Worm (Caenorhabditis elegans) whole organism, L4 larva: ENCODE measurements around the gene K08F9.1.

Source experiments
- R02D3.7 ChIP-seq: fragments of 150-350 bp; sonication (generic microtip); optimal IDR thresholded peaks from 3 replicates; lab custom pipeline; 2014; ENCODE audit warnings: missing biosample characterization, missing genetic modification characterization
- ceh-20 ChIP-seq: fragments of 200-800 bp; sonication (Bioruptor generic); IDR thresholded peaks from 2 replicates; pipeline ENCODE4 v1.3.6; 2022; ENCODE audit warnings: missing genetic modification reagents, missing genetic modification characterization, missing compliant biosample characterization
- gei-8 ChIP-seq: fragments of 200-800 bp; sonication (Bioruptor generic); optimal IDR thresholded peaks from 2 replicates; lab custom pipeline; 2018; ENCODE audit warnings: mild to moderate bottlenecking, missing genetic modification characterization, missing compliant biosample characterization
- mep-1 ChIP-seq: fragments of 150-350 bp; sonication (generic microtip); optimal IDR thresholded peaks from 3 replicates; lab custom pipeline; 2014; ENCODE audit warnings: missing biosample characterization, missing genetic modification characterization
- nhr-10 ChIP-seq: fragments of 150-350 bp; optimal IDR thresholded peaks from 2 replicates; lab custom pipeline; 2014; ENCODE audit warnings: missing biosample characterization, missing genetic modification characterization
- nhr-237 ChIP-seq: sonication (generic microtip); optimal IDR thresholded peaks from 2 replicates; lab custom pipeline; 2017; ENCODE audit warnings: missing biosample characterization, missing genetic modification characterization
- pha-4 ChIP-seq, 2 experiments: fragments of 150-350 bp in 1 of 2; fragments of 200-800 bp in 1 of 2; sonication (Bioruptor generic) in 1 of 2; IDR thresholded peaks in 1 of 2; optimal IDR thresholded peaks in 1 of 2; 2 replicates each; pipeline versions ENCODE4 v1.3.6 to Lab custom; 2014 to 2022; ENCODE audit warnings: missing genetic modification characterization in 2 of 2, missing genetic modification reagents in 2 of 2, missing biosample characterization in 1 of 2, missing compliant biosample characterization in 1 of 2
- pqm-1 ChIP-seq: sonication (generic microtip); optimal IDR thresholded peaks from 2 replicates; lab custom pipeline; 2017; ENCODE audit warnings: missing biosample characterization, missing genetic modification characterization
- unc-39 ChIP-seq: sonication (generic microtip); optimal IDR thresholded peaks from 2 replicates; lab custom pipeline; 2017; ENCODE audit warnings: missing biosample characterization, missing genetic modification characterization
- unc-62 ChIP-seq, 3 experiments: fragments of 150-350 bp in 1 of 3; sonication (generic microtip); optimal IDR thresholded peaks in 2 of 3; peaks in 1 of 3; 1 replicate in 1 of 3; 2 replicates in 2 of 3; lab custom pipeline; 2014 to 2017; ENCODE audit warnings: missing biosample characterization in 3 of 3, missing genetic modification characterization in 3 of 3, missing genetic modification reagents in 3 of 3, missing genotype in 1 of 3
- zag-1 ChIP-seq: fragments of 150-350 bp; optimal IDR thresholded peaks from 2 replicates; lab custom pipeline; 2014; ENCODE audit warnings: missing biosample characterization, missing genetic modification characterization

DNA sequence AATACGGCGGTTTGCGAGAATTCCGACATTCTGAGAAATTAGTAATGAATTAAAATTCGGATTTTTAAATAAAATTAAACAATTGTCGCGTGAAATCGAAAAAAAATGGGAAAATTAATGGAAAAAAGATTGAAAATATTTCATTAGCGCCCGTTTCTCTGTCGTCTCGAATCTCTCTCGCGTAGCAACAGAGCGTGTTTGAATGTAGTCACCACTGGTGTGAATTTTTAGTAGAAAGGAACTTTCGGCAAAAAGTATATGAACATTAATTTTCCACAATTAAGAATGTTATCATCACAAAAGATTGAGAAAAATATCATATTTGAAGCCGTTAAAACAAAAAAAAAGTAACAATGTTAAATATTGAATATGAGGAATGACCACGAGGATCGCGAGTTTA, 6.4 kb downstream of the K08F9.1 start, which contains the start of gene aipl-1:
- TF ChIP-seq nhr-237 (tag; lab: Kevin White, UChicago): no peak
- TF ChIP-seq mep-1 (tag; lab: Kevin White, UChicago): no peak
- no peak for TF ChIP-seq pha-4 (GFP tag; IDR thresholded peaks at IDR 0.05; lab: Robert Waterston, UW)
- TF ChIP-seq pha-4 (tag; optimal IDR thresholded peaks at IDR 0.05; lab: Kevin White, UChicago): peak; percentile 47
- no peak for TF ChIP-seq zag-1 (tag; lab: Kevin White, UChicago)
- no peak for TF ChIP-seq R02D3.7 (tag; lab: Kevin White, UChicago)
- no peak for TF ChIP-seq nhr-10 (tag; lab: Kevin White, UChicago)
- no peak for TF ChIP-seq pqm-1 (tag; lab: Kevin White, UChicago)
- TF ChIP-seq unc-39 (tag; lab: Kevin White, UChicago): no peak
- TF ChIP-seq gei-8 (GFP tag; lab: Kevin White, UChicago): no peak
- TF ChIP-seq unc-62 (GFP tag; optimal IDR thresholded peaks at IDR 0.05 in 1 of 2; lab: Kevin White, UChicago): no peak
- no peak for TF ChIP-seq unc-62 (tag; optimal IDR thresholded peaks at IDR 0.05; lab: Kevin White, UChicago)
- no peak for TF ChIP-seq ceh-20
